Fruit fly (Drosophila melanogaster) whole organism, embryonic: Measurements from ENCODE around the gene Syx13.

Experiments used
- Abd-B ChIP-seq: fragments of 200-800 bp; sonication (Bioruptor generic); optimal IDR thresholded peaks from 2 replicates; lab custom pipeline; 2018; ENCODE audit warnings: missing biosample characterization, mild to moderate bottlenecking, missing genetic modification characterization, moderate library complexity
- Aef1 ChIP-seq: fragments of 200-800 bp; sonication (Bioruptor generic); IDR thresholded peaks from 3 replicates; pipeline ENCODE4 v1.3.6; 2022; ENCODE audit warnings: missing biosample characterization, missing genetic modification characterization
- Bgb ChIP-seq: fragments of 200-800 bp; sonication (Bioruptor generic); IDR thresholded peaks from 2 replicates; pipeline ENCODE4 v1.3.6; 2022; ENCODE audit warnings: missing biosample characterization, missing genetic modification characterization; ENCODE audit not compliant: partially characterized antibody
- CG12391 ChIP-seq: fragments of 200-800 bp; sonication (Bioruptor generic); optimal IDR thresholded peaks from 3 replicates; lab custom pipeline; 2018; ENCODE audit warnings: missing biosample characterization, mild to moderate bottlenecking, missing genetic modification characterization, moderate library complexity
- CG13424 ChIP-seq: fragments of 200-800 bp; sonication (Bioruptor generic); optimal IDR thresholded peaks from 2 replicates; lab custom pipeline; 2019; ENCODE audit warnings: missing biosample characterization, mild to moderate bottlenecking, missing genetic modification characterization, moderate library complexity
- CG14860 ChIP-seq: fragments of 200-800 bp; sonication (Bioruptor generic); IDR thresholded peaks from 3 replicates; pipeline ENCODE4 v1.3.6; 2022; ENCODE audit warnings: missing biosample characterization, missing genetic modification characterization; ENCODE audit not compliant: partially characterized antibody
- CG15514 ChIP-seq: fragments of 200-800 bp; sonication (Bioruptor generic); optimal IDR thresholded peaks from 3 replicates; lab custom pipeline; 2017; ENCODE audit warnings: missing biosample characterization, missing genetic modification characterization, mild to moderate bottlenecking, moderate library complexity, missing genetic modification reagents
- CG17361 ChIP-seq: fragments of 200-800 bp; sonication (Bioruptor generic); IDR thresholded peaks from 3 replicates; pipeline ENCODE4 v1.3.6; 2022; ENCODE audit warnings: missing biosample characterization, missing genetic modification characterization
- CG17568 ChIP-seq: fragments of 200-800 bp; sonication (Bioruptor generic); optimal IDR thresholded peaks from 2 replicates; lab custom pipeline; 2018; ENCODE audit warnings: missing biosample characterization, mild to moderate bottlenecking, missing genetic modification characterization, moderate library complexity
- CG2678 ChIP-seq: fragments of 200-800 bp; sonication (Bioruptor generic); optimal IDR thresholded peaks from 3 replicates; lab custom pipeline; 2019; ENCODE audit warnings: missing biosample characterization, mild to moderate bottlenecking, missing genetic modification characterization, moderate library complexity
- CG2875 ChIP-seq: fragments of 200-800 bp; sonication (Bioruptor generic); optimal IDR thresholded peaks from 2 replicates; lab custom pipeline; 2017; ENCODE audit warnings: missing biosample characterization, mild to moderate bottlenecking, missing genetic modification characterization, missing genetic modification reagents
- CG30431 ChIP-seq: fragments of 200-800 bp; sonication (Bioruptor generic); optimal IDR thresholded peaks from 2 replicates; lab custom pipeline; 2017; ENCODE audit warnings: missing biosample characterization, missing genetic modification characterization
- CG33213 ChIP-seq: fragments of 200-800 bp; sonication (Bioruptor generic); optimal IDR thresholded peaks from 3 replicates; lab custom pipeline; 2016; ENCODE audit warnings: missing biosample characterization, missing genetic modification characterization
- CG34376 ChIP-seq: fragments of 200-800 bp; sonication (Bioruptor generic); optimal IDR thresholded peaks from 2 replicates; lab custom pipeline; 2018; ENCODE audit warnings: missing biosample characterization, mild to moderate bottlenecking, missing genetic modification characterization
- CG3995 ChIP-seq: fragments of 200-800 bp; sonication (Bioruptor generic); optimal IDR thresholded peaks from 3 replicates; lab custom pipeline; 2016; ENCODE audit warnings: missing biosample characterization, missing genetic modification characterization
- CG4424 ChIP-seq: fragments of 200-800 bp; sonication (Bioruptor generic); optimal IDR thresholded peaks from 3 replicates; lab custom pipeline; 2016; ENCODE audit warnings: missing biosample characterization, missing genetic modification characterization
- CG4617 ChIP-seq: fragments of 200-800 bp; sonication (Bioruptor generic); optimal IDR thresholded peaks from 3 replicates; lab custom pipeline; 2016; ENCODE audit warnings: missing biosample characterization, missing genetic modification characterization, borderline replicate concordance
- CG4854 ChIP-seq: fragments of 200-800 bp; sonication (Bioruptor generic); optimal IDR thresholded peaks from 2 replicates; lab custom pipeline; 2016; ENCODE audit warnings: missing biosample characterization, missing genetic modification characterization, inconsistent platforms
- CG6791 ChIP-seq: fragments of 200-800 bp; sonication (Bioruptor generic); IDR thresholded peaks from 3 replicates; pipeline ENCODE4 v1.3.6; 2022; ENCODE audit warnings: missing biosample characterization, missing genetic modification characterization; ENCODE audit not compliant: partially characterized antibody
- CG7271 ChIP-seq: fragments of 200-800 bp; sonication (Bioruptor generic); optimal IDR thresholded peaks from 2 replicates; lab custom pipeline; 2018; ENCODE audit warnings: missing biosample characterization, mild to moderate bottlenecking, missing genetic modification characterization, moderate library complexity
- CG7745 ChIP-seq: fragments of 200-800 bp; sonication (Bioruptor generic); optimal IDR thresholded peaks from 2 replicates; lab custom pipeline; 2018; ENCODE audit warnings: missing biosample characterization, mild to moderate bottlenecking, missing genetic modification characterization, moderate library complexity
- CG7839 ChIP-seq: fragments of 200-800 bp; sonication (Bioruptor generic); optimal IDR thresholded peaks from 3 replicates; lab custom pipeline; 2018; ENCODE audit warnings: missing biosample characterization, mild to moderate bottlenecking, missing genetic modification characterization, moderate library complexity
- CG9215 ChIP-seq: fragments of 200-800 bp; sonication (Bioruptor generic); IDR thresholded peaks from 2 replicates; pipeline ENCODE4 v1.3.6; 2022; ENCODE audit warnings: missing biosample characterization, missing genetic modification characterization
- D19A ChIP-seq: fragments of 200-800 bp; optimal IDR thresholded peaks from 3 replicates; lab custom pipeline; 2019; ENCODE audit warnings: missing biosample characterization, mild to moderate bottlenecking, missing genetic modification characterization, moderate library complexity
- Dad ChIP-seq: fragments of 200-800 bp; sonication (Bioruptor generic); optimal IDR thresholded peaks from 3 replicates; lab custom pipeline; 2016; ENCODE audit warnings: missing biosample characterization, missing genetic modification characterization
- ERR ChIP-seq: fragments of 200-800 bp; sonication (Bioruptor generic); optimal IDR thresholded peaks from 2 replicates; lab custom pipeline; 2016; ENCODE audit warnings: missing biosample characterization, missing genetic modification characterization
- Ets65A ChIP-seq: fragments of 200-800 bp; sonication (Bioruptor generic); peaks from one replicate; lab custom pipeline; 2016; ENCODE audit warnings: missing biosample characterization, missing genetic modification characterization
- Gsc ChIP-seq: fragments of 200-800 bp; sonication (Bioruptor generic); IDR thresholded peaks from 2 replicates; pipeline ENCODE4 v1.3.6; 2022; ENCODE audit warnings: missing biosample characterization, missing genetic modification characterization
- HLHmδ ChIP-seq: fragments of 200-800 bp; sonication (Bioruptor generic); optimal IDR thresholded peaks from 2 replicates; lab custom pipeline; 2018; ENCODE audit warnings: missing biosample characterization, mild to moderate bottlenecking, missing genetic modification characterization, moderate library complexity
- HmgZ ChIP-seq: fragments of 200-800 bp; sonication (Bioruptor generic); optimal IDR thresholded peaks from 2 replicates; lab custom pipeline; 2018; ENCODE audit warnings: missing biosample characterization, mild to moderate bottlenecking, missing genetic modification characterization
- Hr78 ChIP-seq, 2 experiments: fragments of 200-800 bp in 1 of 2; fragments of >200 bp in 1 of 2; sonication (Bioruptor generic) in 1 of 2; optimal IDR thresholded peaks; 2 replicates each; lab custom pipeline; 2017 to 2019; ENCODE audit warnings: missing biosample characterization in 2 of 2, missing genetic modification characterization in 2 of 2, mild to moderate bottlenecking in 1 of 2, moderate library complexity in 1 of 2
- Mrtf ChIP-seq: fragments of 200-800 bp; sonication (Bioruptor generic); IDR thresholded peaks from 3 replicates; pipeline ENCODE4 v1.3.6; 2022; ENCODE audit warnings: missing biosample characterization, missing genetic modification characterization
- NC2α ChIP-seq: fragments of 200-800 bp; sonication (Bioruptor generic); optimal IDR thresholded peaks from 2 replicates; lab custom pipeline; 2016; ENCODE audit warnings: missing biosample characterization, missing genetic modification characterization
- NfI ChIP-seq: fragments of 200-800 bp; sonication (Bioruptor generic); optimal IDR thresholded peaks from 3 replicates; lab custom pipeline; 2018; ENCODE audit warnings: missing biosample characterization, mild to moderate bottlenecking, missing genetic modification characterization, moderate library complexity
- Sin3A ChIP-seq: fragments of >200 bp; optimal IDR thresholded peaks from 2 replicates; lab custom pipeline; 2018
- ac ChIP-seq: fragments of 200-800 bp; sonication (Bioruptor generic); optimal IDR thresholded peaks from 3 replicates; lab custom pipeline; 2017; ENCODE audit warnings: missing biosample characterization, mild to moderate bottlenecking, missing genetic modification characterization
- ara ChIP-seq: fragments of 200-800 bp; sonication (Bioruptor generic); IDR thresholded peaks from 2 replicates; pipeline ENCODE4 v1.3.6; 2022; ENCODE audit warnings: missing biosample characterization, missing genetic modification characterization
- cas ChIP-seq: fragments of 200-800 bp; sonication (Bioruptor generic); IDR thresholded peaks from 2 replicates; pipeline ENCODE4 v1.3.6; 2022; ENCODE audit warnings: missing biosample characterization, missing genetic modification characterization
- caup ChIP-seq: fragments of 200-800 bp; sonication (Bioruptor generic); optimal IDR thresholded peaks from 3 replicates; lab custom pipeline; 2017; ENCODE audit warnings: missing biosample characterization, mild to moderate bottlenecking, missing genetic modification characterization, moderate library complexity; ENCODE audit not compliant: severe bottlenecking
- dati ChIP-seq: fragments of 200-800 bp; sonication (Bioruptor generic); IDR thresholded peaks from 2 replicates; pipeline ENCODE4 v1.3.6; 2022; ENCODE audit warnings: missing biosample characterization, missing genetic modification characterization
- emc ChIP-seq: fragments of 200-800 bp; sonication (Bioruptor generic); optimal IDR thresholded peaks from 2 replicates; lab custom pipeline; 2016; ENCODE audit warnings: missing biosample characterization, missing genetic modification characterization
- gro ChIP-seq: fragments of 200-800 bp; sonication (Bioruptor generic); optimal IDR thresholded peaks from 2 replicates; lab custom pipeline; 2016; ENCODE audit warnings: missing biosample characterization, missing genetic modification characterization
- ham ChIP-seq: fragments of 200-800 bp; sonication (Bioruptor generic); IDR thresholded peaks from 2 replicates; pipeline ENCODE4 v1.3.6; 2022; ENCODE audit warnings: missing biosample characterization, missing genetic modification characterization
- pita ChIP-seq: fragments of 200-800 bp; sonication (Bioruptor generic); optimal IDR thresholded peaks from 2 replicates; lab custom pipeline; 2017; ENCODE audit warnings: missing biosample characterization, mild to moderate bottlenecking, missing genetic modification characterization
- schlank ChIP-seq: fragments of 200-800 bp; sonication (Bioruptor generic); optimal IDR thresholded peaks from 2 replicates; lab custom pipeline; 2018; ENCODE audit warnings: missing biosample characterization, mild to moderate bottlenecking, missing genetic modification characterization
- seq ChIP-seq: fragments of 200-800 bp; sonication (Bioruptor generic); IDR thresholded peaks from 2 replicates; pipeline ENCODE4 v1.3.6; 2022; ENCODE audit warnings: missing biosample characterization, missing genetic modification characterization
- tin ChIP-seq: fragments of 200-800 bp; sonication (Bioruptor generic); optimal IDR thresholded peaks from 3 replicates; lab custom pipeline; 2016; ENCODE audit warnings: missing biosample characterization, missing genetic modification characterization
- zen2 ChIP-seq: fragments of 200-800 bp; sonication (Bioruptor generic); IDR thresholded peaks from 3 replicates; pipeline ENCODE4 v1.3.6; 2022; ENCODE audit warnings: missing biosample characterization, missing genetic modification characterization; ENCODE audit not compliant: partially characterized antibody
- zf30C ChIP-seq: fragments of 200-800 bp; sonication (Bioruptor generic); optimal IDR thresholded peaks from 3 replicates; lab custom pipeline; 2018; ENCODE audit warnings: missing biosample characterization, mild to moderate bottlenecking, missing genetic modification characterization

Gene Syx13

DNA sequence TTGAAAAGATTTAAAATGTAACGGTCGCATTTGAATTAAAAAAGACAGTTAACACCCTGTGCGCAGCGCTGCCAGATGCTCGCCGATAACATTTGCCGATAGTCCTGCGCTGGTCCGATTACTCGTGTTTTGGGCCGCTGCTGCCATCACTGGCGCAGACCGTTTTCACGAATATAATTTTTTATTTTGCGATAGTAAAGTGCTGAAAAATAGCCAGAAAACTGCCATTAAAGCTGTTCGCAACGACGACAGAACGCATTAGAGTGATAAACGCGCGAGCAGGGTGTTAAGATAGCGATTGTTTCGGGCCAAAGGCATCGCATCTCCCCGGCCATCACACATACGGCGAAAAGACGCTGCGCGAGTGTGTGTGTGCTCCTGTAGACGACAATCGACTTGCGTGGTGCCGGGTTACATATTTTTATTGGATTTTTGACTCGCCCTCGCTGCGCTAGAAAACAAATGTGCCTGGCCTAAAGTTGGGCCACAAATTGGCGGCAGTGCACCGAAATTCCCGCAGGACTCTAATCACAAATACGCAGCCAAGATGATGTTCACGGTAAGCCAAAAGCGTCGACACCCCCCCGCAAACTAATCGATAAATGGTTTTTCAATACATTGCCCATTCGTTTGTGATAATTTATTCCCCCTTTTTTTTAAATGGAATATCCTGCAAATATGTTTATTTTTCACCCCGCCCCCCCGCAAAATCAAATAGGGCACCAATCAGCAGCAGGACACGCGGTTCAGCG lies 7.4 kb upstream of the Syx13 start, which contains the start of gene Srrm1 (continued):
- TF ChIP-seq CG7839 (tag; lab: Kevin White, UChicago) (peak; percentile 7), Mrtf (GFP tag; lab: Robert Waterston, UW) (no peak), Sin3A (lab: Kevin White, UChicago) (peak; percentile 78), dati (GFP tag; lab: Robert Waterston, UW) (no peak), HLHmδ (GFP tag; lab: Kevin White, UChicago) (no peak), NfI (GFP tag; lab: Kevin White, UChicago) (peak; percentile 40), CG9215 (GFP tag; lab: Robert Waterston, UW) (peak; percentile 29; the same call in 1 of the 2 replicates), CG6791 (GFP tag; lab: Robert Waterston, UW) (peak; percentile 88), Abd-B (GFP tag; lab: Kevin White, UChicago) (peak; percentile 23), gro (GFP tag; lab: Kevin White, UChicago) (peak; percentile 52), pita (GFP tag; lab: Kevin White, UChicago) (no peak), caup (GFP tag; lab: Kevin White, UChicago) (no peak), CG30431 (no peak), ERR (peak; percentile 10), CG33213 (peak; percentile 79), CG12391 (peak; percentile 44), ham (no peak), Dad (GFP tag; lab: Kevin White, UChicago) (no peak), D19A (tag; lab: Kevin White, UChicago) (no peak), zf30C (GFP tag; lab: Kevin White, UChicago) (no peak), CG3995 (GFP tag; lab: Kevin White, UChicago) (peak; percentile 13), Gsc (GFP tag; lab: Robert Waterston, UW) (no peak), ara (GFP tag; lab: Robert Waterston, UW) (no peak), CG13424 (tag; lab: Kevin White, UChicago) (no peak), CG7271 (no peak), Ets65A (GFP tag; lab: Kevin White, UChicago) (peak; percentile 97), CG4424 (GFP tag; lab: Kevin White, UChicago) (peak; percentile 26), CG17361 (GFP tag; lab: Robert Waterston, UW) (peak; percentile 48; the same call in 1 of the 3 replicates), Aef1 (GFP tag; lab: Robert Waterston, UW) (no peak), schlank (tag; lab: Kevin White, UChicago) (no peak), zen2 (peak; percentile 61; the same call in 2 of the 3 replicates), Bgb (GFP tag; lab: Robert Waterston, UW) (peak; percentile 93), ac (GFP tag; lab: Kevin White, UChicago) (no peak), CG4854 (GFP tag; lab: Kevin White, UChicago) (peak; percentile 10), Hr78 (GFP tag; optimal IDR thresholded peaks at IDR 0.05; lab: Kevin White, UChicago) (no peak), NC2α (GFP tag; lab: Kevin White, UChicago) (no peak), CG7745 (tag; lab: Kevin White, UChicago) (no peak), CG2875 (no peak), cas (GFP tag; lab: Robert Waterston, UW) (no peak), CG14860 (GFP tag; lab: Robert Waterston, UW) (peak; percentile 77), tin (GFP tag; lab: Kevin White, UChicago) (peak; percentile 34), CG17568 (no peak), emc (GFP tag; lab: Kevin White, UChicago) (no peak), CG34376 (GFP tag; lab: Kevin White, UChicago) (no peak), HmgZ (peak; percentile 63), CG4617 (GFP tag; lab: Kevin White, UChicago) (peak; percentile 90), CG15514 (GFP tag; lab: Kevin White, UChicago) (peak; percentile 60), CG2678 (peak; percentile 17), seq (GFP tag; lab: Robert Waterston, UW) (no peak)
